6 worm cellular contexts compared by ENCODE assay signal in genomic region chrIII:3031017-3031756, ce11.
TF ChIP-seq lines count a peak whose summit lies in the region.

No protein-coding gene starts in this region.

TF ChIP-seq in whole organism, L1 larva, 84 proteins besides CTCF, POLR2A, EP300 and RAD21:
- TF ChIP-seq ztf-4 (tag; optimal IDR thresholded peaks at IDR 0.05; lab: Kevin White, UChicago) (no peak), nhr-85 (tag; lab: Kevin White, UChicago) (peak; percentile 43), lin-14 (GFP tag; optimal IDR thresholded peaks at IDR 0.05; lab: Kevin White, UChicago) (no peak), efl-3 (GFP tag; optimal IDR thresholded peaks at IDR 0.05; lab: Kevin White, UChicago) (no peak), ets-5 (GFP tag; IDR thresholded peaks at IDR 0.05; lab: Robert Waterston, UW) (0 out of 2 replicates have a peak, but pooled peaks have one; percentile 60), efl-1 (optimal IDR thresholded peaks at IDR 0.05; lab: Kevin White, UChicago) (no peak), efl-1 (GFP tag; optimal IDR thresholded peaks at IDR 0.05 in 1 of 2; lab: Kevin White, UChicago) (peak in 1 of 2 experiments; percentile 66), F16B12.6 (tag; optimal IDR thresholded peaks at IDR 0.05; lab: Kevin White, UChicago) (no peak), snu-23 (GFP tag; optimal IDR thresholded peaks at IDR 0.05; lab: Kevin White, UChicago) (no peak)

TF ChIP-seq in whole organism, L2 larva, 48 proteins besides CTCF, POLR2A, EP300 and RAD21:
- no peak for TF ChIP-seq unc-62 (GFP tag; optimal IDR thresholded peaks at IDR 0.05; lab: Kevin White, UChicago)
- peak in 1 of 2 experiments; percentile 25 for TF ChIP-seq lsy-2 (tag; optimal IDR thresholded peaks at IDR 0.05; lab: Kevin White, UChicago)
- TF ChIP-seq Y55F3AM.14 (GFP tag; optimal IDR thresholded peaks at IDR 0.05; lab: Kevin White, UChicago), result peak; percentile 15

TF ChIP-seq in whole organism, L3 larva, 47 proteins besides CTCF, POLR2A, EP300 and RAD21:
- TF ChIP-seq lin-15B (tag; optimal IDR thresholded peaks at IDR 0.05; lab: Kevin White, UChicago) (no peak), egl-27 (tag; optimal IDR thresholded peaks at IDR 0.05; lab: Kevin White, UChicago) (no peak), lin-39 (tag; optimal IDR thresholded peaks at IDR 0.05; lab: Kevin White, UChicago) (peak; percentile 49), hmg-11 (tag; optimal IDR thresholded peaks at IDR 0.05; lab: Kevin White, UChicago) (peak; percentile 38), nfya-1 (tag; optimal IDR thresholded peaks at IDR 0.05; lab: Kevin White, UChicago; ENCODE audit: insufficient read depth) (peak; percentile 93), ceh-16 (tag; optimal IDR thresholded peaks at IDR 0.05; lab: Kevin White, UChicago) (no peak), pha-4 (tag; optimal IDR thresholded peaks at IDR 0.05; lab: Kevin White, UChicago) (no peak), fos-1 (tag; optimal IDR thresholded peaks at IDR 0.05; lab: Kevin White, UChicago) (no peak), egl-5 (tag; optimal IDR thresholded peaks at IDR 0.05; lab: Kevin White, UChicago) (peak; percentile 48), jun-1 (tag; optimal IDR thresholded peaks at IDR 0.05; lab: Kevin White, UChicago) (no peak)
TF ChIP-seq in whole organism, L3 larva: peak in this region for 4.

TF ChIP-seq in whole organism, L4 larva, 104 proteins besides CTCF, POLR2A, EP300 and RAD21:
- TF ChIP-seq Y105C5A.15 (GFP tag; IDR thresholded peaks at IDR 0.05; lab: Robert Waterston, UW) (no peak), daf-16 (GFP tag; optimal IDR thresholded peaks at IDR 0.05; lab: Kevin White, UChicago) (peak in 1 of 2 experiments; percentile 74), daf-16 (tag; optimal IDR thresholded peaks at IDR 0.05; lab: Kevin White, UChicago) (no peak), nhr-28 (tag; optimal IDR thresholded peaks at IDR 0.05; lab: Kevin White, UChicago) (peak; percentile 8), nhr-102 (tag; optimal IDR thresholded peaks at IDR 0.05; lab: Kevin White, UChicago) (no peak), aha-1 (tag; lab: Kevin White, UChicago) (peak; percentile 58)
TF ChIP-seq in whole organism, L4 larva: peak in this region for 3.

TF ChIP-seq in whole organism, late embryonic, 69 proteins besides CTCF, POLR2A, EP300 and RAD21:
- TF ChIP-seq pros-1 (tag; optimal IDR thresholded peaks at IDR 0.05; lab: Kevin White, UChicago) (no peak), nfya-1 (tag; optimal IDR thresholded peaks at IDR 0.05; lab: Kevin White, UChicago) (peak; percentile 94)

TF ChIP-seq in whole organism, young adult, 124 proteins besides CTCF, POLR2A, EP300 and RAD21:
- TF ChIP-seq nfyb-1 (GFP tag; IDR thresholded peaks at IDR 0.05; lab: Robert Waterston, UW) (peak; percentile 63), lin-40 (tag; optimal IDR thresholded peaks at IDR 0.05; lab: Kevin White, UChicago) (no peak)
